Worm (Caenorhabditis elegans) whole organism, L1 larva: ENCODE data around the gene srx-120.
A peak's percentile ranks its signal among the peaks of the same experiment; 100 is the strongest.
"Not testable (repeated sequence)": the region's sequence is repeated elsewhere in the genome, so short reads cannot be mapped to it uniquely, and the experiment has no call there.

Experiments
- elt-2 ChIP-seq: sonication (generic microtip); optimal IDR thresholded peaks from 2 replicates; lab custom pipeline; 2016; ENCODE audit warnings: missing genetic modification characterization, mild to moderate bottlenecking, inconsistent platforms, missing compliant biosample characterization, missing genetic modification reagents
- lin-13 ChIP-seq: fragments of 150-350 bp; optimal IDR thresholded peaks from 2 replicates; lab custom pipeline; 2014; ENCODE audit warnings: missing biosample characterization, missing genetic modification reagents, missing genetic modification characterization
- nhr-12 ChIP-seq: sonication (generic microtip); optimal IDR thresholded peaks from 2 replicates; lab custom pipeline; 2017; ENCODE audit warnings: missing biosample characterization, missing genetic modification characterization
- unc-86 ChIP-seq: sonication (generic microtip); optimal IDR thresholded peaks from 2 replicates; lab custom pipeline; 2016; ENCODE audit warnings: missing genetic modification characterization, missing compliant biosample characterization
- unc-98 ChIP-seq: fragments of 200-800 bp; sonication (Bioruptor generic); IDR thresholded peaks from 2 replicates; pipeline ENCODE4 v1.3.6; 2022; ENCODE audit warnings: missing genetic modification characterization, missing compliant biosample characterization

ce11 chrII:12541670-12542080 is 10.6 kb downstream of the srx-120 start:
- not testable (repeated sequence) for TF ChIP-seq unc-86 (tag; lab: Kevin White, UChicago); unc-98 (GFP tag; lab: Robert Waterston, UW); lin-13 (GFP tag; lab: Kevin White, UChicago); nhr-12 (tag; lab: Kevin White, UChicago)
- TF ChIP-seq elt-2 (tag; lab: Kevin White, UChicago), result peak; percentile 24
